Worm (Caenorhabditis elegans) whole organism, L2 larva: ENCODE measurements around the gene Y69A2AR.23.

ENCODE experiments used
- blmp-1 ChIP-seq: sonication (generic microtip); optimal IDR thresholded peaks from 2 replicates; lab custom pipeline; 2017; ENCODE audit warnings: missing genetic modification characterization, mild to moderate bottlenecking, missing compliant biosample characterization, antibody characterized with exemption, moderate library complexity; ENCODE audit not compliant: insufficient read depth
- nhr-77 ChIP-seq: fragments of 150-350 bp; optimal IDR thresholded peaks from 2 replicates; lab custom pipeline; 2014; ENCODE audit warnings: missing biosample characterization, missing genetic modification characterization

- TF ChIP-seq blmp-1 (tag; lab: Kevin White, UChicago), result no peak
- no peak for TF ChIP-seq nhr-77 (tag; lab: Kevin White, UChicago)
Measured at ce11 chrIV:2551838-2552237, 354 bp upstream of the Y69A2AR.23 start.
